Fruit fly (Drosophila melanogaster): ENCODE data around the gene Lk6.

Lk6 gene

DNA sequence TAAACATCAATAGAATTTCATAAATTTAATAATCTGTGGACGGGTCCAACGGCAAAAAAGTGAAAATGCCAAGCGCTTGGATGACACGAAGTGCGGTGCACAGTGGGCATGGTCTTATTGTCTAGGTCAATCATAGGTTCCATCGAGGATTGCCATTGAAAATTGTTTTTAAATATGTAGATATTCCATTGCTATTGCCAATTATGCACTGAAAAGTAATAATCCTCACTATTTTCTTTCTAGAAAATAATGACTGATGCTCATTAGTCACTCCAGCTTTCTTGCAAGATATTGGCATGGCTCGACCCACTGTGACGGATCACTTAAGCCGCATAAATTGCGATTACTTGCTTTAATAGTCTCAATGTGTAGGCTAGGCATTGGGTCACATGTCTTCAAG is 42.5 kb upstream of the Lk6 start:
- TF ChIP-seq CG5204 (GFP tag; optimal IDR thresholded peaks at IDR 0.05), result no peak
- TF ChIP-seq CG1620 (GFP tag; optimal IDR thresholded peaks at IDR 0.05), result no peak
- TF ChIP-seq CG33017 (tag; optimal IDR thresholded peaks at IDR 0.05), result peak; percentile 19
- no peak for TF ChIP-seq Hr96 (GFP tag; optimal IDR thresholded peaks at IDR 0.05)
- no peak for TF ChIP-seq cnc (optimal IDR thresholded peaks at IDR 0.05)
- TF ChIP-seq cic (GFP tag; optimal IDR thresholded peaks at IDR 0.05), result no peak
- no peak for TF ChIP-seq CG7045 (GFP tag; optimal IDR thresholded peaks at IDR 0.05)
- peak; percentile 17 for TF ChIP-seq toe (GFP tag; optimal IDR thresholded peaks at IDR 0.05)
- TF ChIP-seq Mnt (GFP tag; optimal IDR thresholded peaks at IDR 0.05), result no peak
- TF ChIP-seq CG11617 (GFP tag; optimal IDR thresholded peaks at IDR 0.05), result no peak
- no peak for TF ChIP-seq tj (GFP tag; optimal IDR thresholded peaks at IDR 0.05)
- TF ChIP-seq pad (GFP tag; optimal IDR thresholded peaks at IDR 0.05), result no peak
- peak; percentile 13 for TF ChIP-seq CG7101 (tag; optimal IDR thresholded peaks at IDR 0.05)
- TF ChIP-seq ovo (GFP tag; optimal IDR thresholded peaks at IDR 0.05), result no peak

DNA sequence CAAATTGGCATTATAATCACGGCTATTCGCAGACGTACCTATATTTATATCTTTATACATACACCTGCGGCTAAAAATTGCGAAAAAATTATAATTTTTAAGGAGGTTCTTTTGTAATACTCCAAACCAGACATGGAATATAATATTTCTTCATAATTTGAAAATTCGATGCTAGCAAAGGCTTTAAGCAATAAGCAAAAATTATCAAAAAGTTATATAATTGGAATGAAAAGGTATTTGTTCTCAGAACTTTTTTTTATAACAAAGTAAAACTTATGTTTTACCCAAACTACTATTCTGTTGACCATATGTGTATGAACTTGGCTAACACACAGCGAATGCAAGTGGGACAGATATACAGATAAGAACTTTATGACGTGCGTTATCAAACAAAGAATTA is 41.3 kb upstream of the Lk6 start:
- TF ChIP-seq CG11617 (GFP tag; optimal IDR thresholded peaks at IDR 0.05) (peak; percentile 23), CG12768 (GFP tag; optimal IDR thresholded peaks at IDR 0.05) (no peak), kay (GFP tag; ENCODE audit: borderline replicate concordance) (peak; percentile 43), CG7101 (tag; optimal IDR thresholded peaks at IDR 0.05) (peak; percentile 28)

DNA sequence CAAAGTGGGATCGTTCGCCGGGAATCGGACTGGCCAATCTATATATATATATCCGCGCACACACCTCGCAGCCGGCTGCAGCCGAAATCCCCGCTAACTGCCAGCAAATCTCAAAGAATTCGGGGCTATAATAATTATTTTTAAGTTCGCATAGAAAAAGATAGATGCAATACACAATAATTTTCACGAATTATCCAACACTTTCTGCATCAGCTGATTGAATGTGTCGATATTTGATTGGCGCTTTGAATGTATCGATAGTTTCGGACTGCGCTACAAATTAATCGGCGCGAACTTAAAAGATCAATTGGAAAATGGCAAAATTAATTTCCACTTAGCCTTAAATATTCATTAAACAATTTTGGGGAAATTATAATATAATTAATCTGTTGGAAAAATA is 32.5 kb upstream of the Lk6 start, which contains the start of gene Sbf:
Gene Sbf (minus strand): TSS at position 169 of the 400 bp plus-strand sequence.
- TF ChIP-seq CG1620 (GFP tag; optimal IDR thresholded peaks at IDR 0.05), result peak; percentile 53
- TF ChIP-seq Clk (GFP tag; optimal IDR thresholded peaks at IDR 0.05), result peak; percentile 5
- TF ChIP-seq Crg-1 (GFP tag; optimal IDR thresholded peaks at IDR 0.05), result peak; percentile 62
- no peak for TF ChIP-seq tj (GFP tag; optimal IDR thresholded peaks at IDR 0.05)
- TF ChIP-seq CG11617 (GFP tag; optimal IDR thresholded peaks at IDR 0.05), result peak; percentile 41
- peak; percentile 51 for TF ChIP-seq pad (GFP tag; optimal IDR thresholded peaks at IDR 0.05)
- peak; percentile 59 for TF ChIP-seq CG7101 (tag; optimal IDR thresholded peaks at IDR 0.05)
- peak; percentile 34 for TF ChIP-seq CG12768 (GFP tag; optimal IDR thresholded peaks at IDR 0.05)
- TF ChIP-seq CG14711 (tag; optimal IDR thresholded peaks at IDR 0.05), result no peak
- peak; percentile 14 for TF ChIP-seq ovo (GFP tag; optimal IDR thresholded peaks at IDR 0.05)
- TF ChIP-seq CG5204 (GFP tag; optimal IDR thresholded peaks at IDR 0.05), result no peak
- peak; percentile 76 for TF ChIP-seq bab1 (GFP tag; optimal IDR thresholded peaks at IDR 0.05)
- TF ChIP-seq kay (GFP tag; ENCODE audit: borderline replicate concordance), result no peak
- TF ChIP-seq Mnt (GFP tag; optimal IDR thresholded peaks at IDR 0.05), result peak; percentile 55

DNA sequence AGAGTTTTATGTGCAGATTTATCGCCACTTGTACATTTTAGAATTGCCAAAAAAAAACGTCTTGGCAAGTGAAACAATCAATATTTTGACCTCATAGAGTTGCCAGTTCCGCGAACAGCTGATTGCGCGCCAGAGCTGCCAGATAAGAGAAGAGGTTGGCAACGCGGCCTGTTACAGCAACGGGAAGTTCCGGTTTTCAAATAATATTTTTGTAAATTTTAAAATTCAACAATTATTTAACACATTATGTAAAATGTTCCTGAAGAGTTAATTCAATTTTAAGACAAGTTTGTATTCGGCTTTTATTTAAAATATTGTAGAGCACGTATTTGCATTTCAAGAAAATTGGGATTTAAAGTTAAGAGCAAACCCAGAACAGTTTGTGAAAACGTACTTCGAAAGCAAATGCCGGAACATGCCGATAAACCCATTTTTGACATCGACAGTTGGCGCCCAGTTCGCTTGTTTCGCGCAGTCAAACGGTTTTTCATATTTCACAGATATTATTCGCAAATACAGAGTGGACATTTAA is 22.5 kb upstream of the Lk6 start, which contains the start of the genes prd1 and HisCl1:
Gene prd1 (minus strand): TSS at position 320 of the 532 bp plus-strand sequence.
Gene HisCl1 (plus strand): TSS at position 482 of the 532 bp plus-strand sequence.
- peak; percentile 76 for TF ChIP-seq Crg-1 (GFP tag; optimal IDR thresholded peaks at IDR 0.05)
- TF ChIP-seq tj (GFP tag; optimal IDR thresholded peaks at IDR 0.05), result peak; percentile 38
- TF ChIP-seq CG7101 (tag; optimal IDR thresholded peaks at IDR 0.05), result peak; percentile 79
- TF ChIP-seq toe (GFP tag; optimal IDR thresholded peaks at IDR 0.05), result no peak
- TF ChIP-seq CG12768 (GFP tag; optimal IDR thresholded peaks at IDR 0.05), result peak; percentile 43
- no peak for TF ChIP-seq Hr96 (GFP tag; optimal IDR thresholded peaks at IDR 0.05)
- TF ChIP-seq bab1 (GFP tag; optimal IDR thresholded peaks at IDR 0.05), result peak; percentile 68
- peak; percentile 62 for TF ChIP-seq Clk (GFP tag; optimal IDR thresholded peaks at IDR 0.05)
- peak; percentile 75 for TF ChIP-seq CG1620 (GFP tag; optimal IDR thresholded peaks at IDR 0.05)
- peak; percentile 65 for TF ChIP-seq pad (GFP tag; optimal IDR thresholded peaks at IDR 0.05)
- TF ChIP-seq CG11617 (GFP tag; optimal IDR thresholded peaks at IDR 0.05), result peak; percentile 80
- TF ChIP-seq cnc (optimal IDR thresholded peaks at IDR 0.05), result no peak
- peak; percentile 63 for TF ChIP-seq CG33017 (tag; optimal IDR thresholded peaks at IDR 0.05)
- TF ChIP-seq CG5204 (GFP tag; optimal IDR thresholded peaks at IDR 0.05), result no peak
- TF ChIP-seq CG14711 (tag; optimal IDR thresholded peaks at IDR 0.05), result peak; percentile 82
- no peak for TF ChIP-seq kay (GFP tag; ENCODE audit: borderline replicate concordance)
- TF ChIP-seq Mnt (GFP tag; optimal IDR thresholded peaks at IDR 0.05), result peak; percentile 66
- TF ChIP-seq cic (GFP tag; optimal IDR thresholded peaks at IDR 0.05), result peak; percentile 26
- TF ChIP-seq ovo (GFP tag; optimal IDR thresholded peaks at IDR 0.05), result peak; percentile 63
- TF ChIP-seq CG7045 (GFP tag; optimal IDR thresholded peaks at IDR 0.05), result peak; percentile 75

DNA sequence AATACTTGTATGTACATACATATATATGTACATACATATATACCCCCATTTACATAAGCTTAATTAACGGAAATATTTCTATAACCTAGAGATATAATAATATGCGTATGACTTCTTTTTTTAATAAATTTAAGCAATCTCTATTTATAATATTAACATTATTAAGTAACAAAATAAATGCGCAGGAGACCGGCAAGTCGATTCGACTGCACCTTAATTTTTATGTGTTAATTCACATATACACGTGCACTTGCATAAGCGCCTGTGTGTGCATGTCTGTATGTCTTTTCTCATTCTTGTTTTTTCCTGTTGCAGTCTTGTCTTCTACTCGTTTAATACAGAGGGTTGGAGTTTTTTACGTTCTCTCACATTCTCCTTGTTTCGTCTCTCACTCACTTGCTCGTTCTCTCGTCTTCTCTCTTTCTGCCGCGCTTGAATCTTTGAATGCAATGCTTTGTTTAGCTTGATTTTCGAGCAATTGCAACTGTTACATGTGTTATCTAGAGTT is 16.0 kb upstream of the Lk6 start:
- TF ChIP-seq CG7101 (tag; optimal IDR thresholded peaks at IDR 0.05) (peak; percentile 93), CG1620 (GFP tag; optimal IDR thresholded peaks at IDR 0.05) (peak; percentile 63), Clk (GFP tag; optimal IDR thresholded peaks at IDR 0.05) (peak; percentile 83), tj (GFP tag; optimal IDR thresholded peaks at IDR 0.05) (peak; percentile 77), ovo (GFP tag; optimal IDR thresholded peaks at IDR 0.05) (peak; percentile 33), CG12768 (GFP tag; optimal IDR thresholded peaks at IDR 0.05) (peak; percentile 85), CG33017 (tag; optimal IDR thresholded peaks at IDR 0.05) (peak; percentile 93), Hr96 (GFP tag; optimal IDR thresholded peaks at IDR 0.05) (peak; percentile 15), Mnt (GFP tag; optimal IDR thresholded peaks at IDR 0.05) (peak; percentile 59), bab1 (GFP tag; optimal IDR thresholded peaks at IDR 0.05) (peak; percentile 89), Crg-1 (GFP tag; optimal IDR thresholded peaks at IDR 0.05) (peak; percentile 67), CG11617 (GFP tag; optimal IDR thresholded peaks at IDR 0.05) (peak; percentile 90), CG7045 (GFP tag; optimal IDR thresholded peaks at IDR 0.05) (peak; percentile 91), CG14711 (tag; optimal IDR thresholded peaks at IDR 0.05) (peak; percentile 86), cnc (optimal IDR thresholded peaks at IDR 0.05) (no peak), cic (GFP tag; optimal IDR thresholded peaks at IDR 0.05) (peak; percentile 60), pad (GFP tag; optimal IDR thresholded peaks at IDR 0.05) (peak; percentile 79), toe (GFP tag; optimal IDR thresholded peaks at IDR 0.05) (peak; percentile 66), kay (GFP tag; ENCODE audit: borderline replicate concordance) (no peak), CG5204 (GFP tag; optimal IDR thresholded peaks at IDR 0.05) (no peak)

Data from whole organism, adult.